Fruit fly (Drosophila melanogaster): Measurements from ENCODE around the gene ImpL2.
A peak's percentile ranks its signal among the peaks of the same experiment; 100 is the strongest.

The ImpL2 gene

dm6 chr3L:4282627-4283026, 46.7 kb upstream of the ImpL2 start, which contains the start of gene CG11583 (continued):
- TF ChIP-seq ranshi (GFP tag; IDR thresholded peaks at IDR 0.05), result no peak
- TF ChIP-seq croc (GFP tag; conservative IDR thresholded peaks at IDR 0.05), result no peak
- TF ChIP-seq vnd (GFP tag; IDR thresholded peaks at IDR 0.05; ENCODE audit: partially characterized antibody), result no peak
- no peak for TF ChIP-seq Bdp1 (GFP tag; optimal IDR thresholded peaks at IDR 0.05)
- no peak for TF ChIP-seq prd (optimal IDR thresholded peaks at IDR 0.05)
- TF ChIP-seq prd (GFP tag; IDR thresholded peaks at IDR 0.05), result no peak
- TF ChIP-seq CG10959 (GFP tag; IDR thresholded peaks at IDR 0.05), result no peak
- no peak for TF ChIP-seq gem (tag; optimal IDR thresholded peaks at IDR 0.05)
- TF ChIP-seq her (GFP tag; optimal IDR thresholded peaks at IDR 0.05), result peak; percentile 31
- TF ChIP-seq nmo (GFP tag; optimal IDR thresholded peaks at IDR 0.05), result peak; percentile 24
- TF ChIP-seq mld (GFP tag; IDR thresholded peaks at IDR 0.05; ENCODE audit: partially characterized antibody), result no peak
- no peak for TF ChIP-seq pan (optimal IDR thresholded peaks at IDR 0.05)
- TF ChIP-seq pan (GFP tag; optimal IDR thresholded peaks at IDR 0.05 in 1 of 2, IDR thresholded peaks at IDR 0.05 in 1 of 2), result peak in 1 of 2 experiments; percentile 17
- TF ChIP-seq CG15269 (tag; optimal IDR thresholded peaks at IDR 0.05), result no peak
- TF ChIP-seq CG2120 (GFP tag; optimal IDR thresholded peaks at IDR 0.05), result peak; percentile 73
- peak; percentile 34; the same call in 1 of the 2 replicates for TF ChIP-seq vvl (GFP tag; IDR thresholded peaks at IDR 0.05)
- TF ChIP-seq CG13624 (GFP tag; optimal IDR thresholded peaks at IDR 0.05), result peak; percentile 42
- peak; percentile 44 for TF ChIP-seq Antp (GFP tag; optimal IDR thresholded peaks at IDR 0.05)
- no peak for TF ChIP-seq danr (GFP tag; IDR thresholded peaks at IDR 0.05)
- no peak for TF ChIP-seq CG7372 (GFP tag; IDR thresholded peaks at IDR 0.05)
- no peak for TF ChIP-seq CG13123 (GFP tag; optimal IDR thresholded peaks at IDR 0.05)
- no peak for TF ChIP-seq dimm (GFP tag; IDR thresholded peaks at IDR 0.05)
- TF ChIP-seq fd96Cb (tag; optimal IDR thresholded peaks at IDR 0.05), result no peak
- peak; percentile 48 to 62 for TF ChIP-seq dpn (GFP tag; optimal IDR thresholded peaks at IDR 0.05)
- no peak for TF ChIP-seq tio (GFP tag; optimal IDR thresholded peaks at IDR 0.05)
- peak; percentile 70 for TF ChIP-seq Ets65A (GFP tag)
- no peak for TF ChIP-seq CG3407 (GFP tag; optimal IDR thresholded peaks at IDR 0.05)
- peak; percentile 18 for TF ChIP-seq Hsf (GFP tag; optimal IDR thresholded peaks at IDR 0.05)
- no peak for TF ChIP-seq CkIIα-i1 (GFP tag; IDR thresholded peaks at IDR 0.05)
- peak; percentile 17 for TF ChIP-seq CG3163 (GFP tag; optimal IDR thresholded peaks at IDR 0.05)
- no peak for TF ChIP-seq Awh (GFP tag; IDR thresholded peaks at IDR 0.05)
- TF ChIP-seq Med (GFP tag), result peak; percentile 93
- TF ChIP-seq CG15514 (GFP tag; optimal IDR thresholded peaks at IDR 0.05), result peak; percentile 97
- TF ChIP-seq knrl (GFP tag; IDR thresholded peaks at IDR 0.05; ENCODE audit: partially characterized antibody), result no peak
- TF ChIP-seq p53 (GFP tag; optimal IDR thresholded peaks at IDR 0.05), result peak; percentile 40
- TF ChIP-seq CG17802 (tag; optimal IDR thresholded peaks at IDR 0.05), result no peak
- TF ChIP-seq CG4820 (GFP tag; optimal IDR thresholded peaks at IDR 0.05), result no peak
- TF ChIP-seq Nf-YC (tag; optimal IDR thresholded peaks at IDR 0.05), result no peak

DNA sequence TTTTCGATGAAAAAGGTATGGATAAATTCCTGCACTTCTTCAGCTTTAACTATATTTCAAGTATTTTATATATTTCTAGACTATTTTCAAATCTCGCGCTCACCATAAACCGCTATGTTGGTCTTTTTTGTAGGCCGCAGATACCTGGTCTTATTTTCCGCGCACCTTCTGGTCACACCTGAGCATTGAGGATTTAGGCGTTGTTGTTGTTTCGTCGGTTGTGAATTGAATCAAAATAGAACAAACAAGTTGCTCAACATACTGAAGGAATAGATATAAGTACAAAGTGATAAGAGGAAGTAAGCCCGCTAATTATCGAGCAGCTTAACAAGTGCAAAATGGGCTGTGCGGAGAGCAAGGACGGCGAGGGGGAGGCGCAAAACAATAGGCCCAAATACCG, 41.8 kb upstream of the ImpL2 start, which contains the start of gene Ctl1:
TSS of gene Ctl1 (plus strand) at position 167 of the 400 bp plus-strand sequence.
- TF ChIP-seq Pdp1 (GFP tag; optimal IDR thresholded peaks at IDR 0.05) (no peak), CG12942 (GFP tag; optimal IDR thresholded peaks at IDR 0.05) (no peak), HmgZ (tag; optimal IDR thresholded peaks at IDR 0.05) (peak; percentile 31), Sin3A (optimal IDR thresholded peaks at IDR 0.05) (peak; percentile 19), CG10654 (GFP tag; optimal IDR thresholded peaks at IDR 0.05) (no peak), CG10267 (tag; optimal IDR thresholded peaks at IDR 0.05) (peak; percentile 26), CG12104 (GFP tag; optimal IDR thresholded peaks at IDR 0.05) (no peak), Elba2 (GFP tag; optimal IDR thresholded peaks at IDR 0.05) (no peak), CG18011 (GFP tag; optimal IDR thresholded peaks at IDR 0.05) (no peak), CG10979 (tag; optimal IDR thresholded peaks at IDR 0.05) (no peak), Antp (GFP tag; optimal IDR thresholded peaks at IDR 0.05) (no peak), CG10147 (GFP tag; optimal IDR thresholded peaks at IDR 0.05) (no peak), Aef1 (GFP tag; IDR thresholded peaks at IDR 0.05) (no peak), kah (GFP tag; optimal IDR thresholded peaks at IDR 0.05) (peak; percentile 88), CG8281 (tag; optimal IDR thresholded peaks at IDR 0.05) (peak; percentile 16), fd3F (GFP tag; optimal IDR thresholded peaks at IDR 0.05) (no peak), CG4360 (GFP tag; IDR thresholded peaks at IDR 0.05) (peak; percentile 90), B-H2 (GFP tag; optimal IDR thresholded peaks at IDR 0.05) (no peak)

Data from whole organism, embryonic.